Worm (Caenorhabditis elegans) whole organism, L2 larva: Measurements from ENCODE around the gene D2096.10.

Experiments
- C34F6.9 ChIP-seq: fragments of 150-350 bp; optimal IDR thresholded peaks from 2 replicates; lab custom pipeline; 2014; ENCODE audit warnings: missing biosample characterization, missing genetic modification characterization
- R02D3.7 ChIP-seq: fragments of 150-350 bp; optimal IDR thresholded peaks from 2 replicates; lab custom pipeline; 2014; ENCODE audit warnings: missing biosample characterization, missing genetic modification characterization
- Y55F3AM.14 ChIP-seq: fragments of 200-800 bp; sonication (Bioruptor generic); optimal IDR thresholded peaks from 2 replicates; lab custom pipeline; 2018; ENCODE audit warnings: mild to moderate bottlenecking, missing genetic modification characterization, missing compliant biosample characterization
- ZK546.5 ChIP-seq: sonication (generic microtip); optimal IDR thresholded peaks from 2 replicates; lab custom pipeline; 2017; ENCODE audit warnings: missing biosample characterization, missing genetic modification characterization
- alr-1 ChIP-seq: fragments of 150-350 bp; optimal IDR thresholded peaks from 2 replicates; lab custom pipeline; 2014; ENCODE audit warnings: missing biosample characterization, missing genetic modification characterization
- aly-2 ChIP-seq: fragments of 150-350 bp; optimal IDR thresholded peaks from 2 replicates; lab custom pipeline; 2014; ENCODE audit warnings: missing biosample characterization, missing genetic modification characterization
- ama-1 ChIP-seq: fragments of 150-350 bp; optimal IDR thresholded peaks from 2 replicates; lab custom pipeline; 2018; ENCODE audit warnings: inconsistent platforms
- blmp-1 ChIP-seq: sonication (generic microtip); optimal IDR thresholded peaks from 2 replicates; lab custom pipeline; 2017; ENCODE audit warnings: missing genetic modification characterization, mild to moderate bottlenecking, missing compliant biosample characterization, antibody characterized with exemption, moderate library complexity; ENCODE audit not compliant: insufficient read depth
- ceh-82 ChIP-seq: fragments of 150-350 bp; optimal IDR thresholded peaks from 2 replicates; lab custom pipeline; 2014; ENCODE audit warnings: missing biosample characterization, missing genetic modification characterization
- crh-2 ChIP-seq: sonication (generic microtip); optimal IDR thresholded peaks from 2 replicates; lab custom pipeline; 2017; ENCODE audit warnings: missing biosample characterization, missing genetic modification characterization
- egl-27 ChIP-seq: sonication (generic microtip); optimal IDR thresholded peaks from 3 replicates; lab custom pipeline; 2017; ENCODE audit warnings: missing biosample characterization, missing genetic modification reagents, missing genetic modification characterization
- elt-1 ChIP-seq: fragments of 150-350 bp; optimal IDR thresholded peaks from 2 replicates; lab custom pipeline; 2014; ENCODE audit warnings: missing biosample characterization, missing genetic modification characterization
- elt-3 ChIP-seq: sonication (generic microtip); optimal IDR thresholded peaks from 2 replicates; lab custom pipeline; 2017; ENCODE audit warnings: missing biosample characterization, missing genetic modification characterization
- fos-1 ChIP-seq: fragments of 150-350 bp; optimal IDR thresholded peaks from 2 replicates; lab custom pipeline; 2014; ENCODE audit warnings: missing biosample characterization, missing genetic modification characterization
- lin-11 ChIP-seq: fragments of 150-350 bp; sonication (generic microtip); optimal IDR thresholded peaks from 2 replicates; lab custom pipeline; 2014; ENCODE audit warnings: missing biosample characterization, missing genetic modification characterization, inconsistent platforms, mixed read lengths
- lin-13 ChIP-seq: fragments of 150-350 bp; optimal IDR thresholded peaks from 2 replicates; lab custom pipeline; 2014; ENCODE audit warnings: missing biosample characterization, missing genetic modification reagents, missing genetic modification characterization
- lin-39 ChIP-seq: fragments of 150-350 bp; optimal IDR thresholded peaks from 2 replicates; lab custom pipeline; 2014; ENCODE audit warnings: missing biosample characterization, missing genetic modification reagents, missing genetic modification characterization
- lsy-2 ChIP-seq, 2 experiments: fragments of 150-350 bp in 1 of 2; sonication (generic microtip) in 1 of 2; optimal IDR thresholded peaks; 2 replicates each; lab custom pipeline; 2014 to 2017; ENCODE audit warnings: missing biosample characterization in 2 of 2, missing genetic modification characterization in 2 of 2
- mab-5 ChIP-seq: fragments of 150-350 bp; optimal IDR thresholded peaks from 2 replicates; lab custom pipeline; 2014; ENCODE audit warnings: missing biosample characterization, missing genetic modification characterization
- mdl-1 ChIP-seq, 2 experiments: fragments of 150-350 bp in 1 of 2; sonication (generic microtip) in 1 of 2; optimal IDR thresholded peaks; 2 replicates each; lab custom pipeline; 2017; ENCODE audit warnings: missing biosample characterization in 2 of 2, missing genetic modification characterization in 2 of 2
- nhr-10 ChIP-seq: sonication (generic microtip); optimal IDR thresholded peaks from 2 replicates; lab custom pipeline; 2017; ENCODE audit warnings: missing biosample characterization, missing genetic modification characterization
- nhr-21 ChIP-seq: fragments of 150-350 bp; optimal IDR thresholded peaks from 2 replicates; lab custom pipeline; 2014; ENCODE audit warnings: missing biosample characterization, missing genetic modification characterization
- nhr-237 ChIP-seq: fragments of 150-350 bp; optimal IDR thresholded peaks from 2 replicates; lab custom pipeline; 2014; ENCODE audit warnings: missing biosample characterization, missing genetic modification characterization
- nhr-25 ChIP-seq: fragments of 150-350 bp; sonication (generic microtip); optimal IDR thresholded peaks from 3 replicates; lab custom pipeline; 2014; ENCODE audit warnings: missing biosample characterization, missing genetic modification characterization
- nhr-6 ChIP-seq: fragments of 150-350 bp; optimal IDR thresholded peaks from 2 replicates; lab custom pipeline; 2014; ENCODE audit warnings: missing biosample characterization, missing genetic modification characterization
- nhr-77 ChIP-seq: fragments of 150-350 bp; optimal IDR thresholded peaks from 2 replicates; lab custom pipeline; 2014; ENCODE audit warnings: missing biosample characterization, missing genetic modification characterization
- peb-1 ChIP-seq: fragments of 150-350 bp; optimal IDR thresholded peaks from 2 replicates; lab custom pipeline; 2014; ENCODE audit warnings: missing biosample characterization, missing genetic modification characterization
- sem-4 ChIP-seq: fragments of 150-350 bp; optimal IDR thresholded peaks from 2 replicates; lab custom pipeline; 2014; ENCODE audit warnings: missing biosample characterization, missing genetic modification reagents, missing genetic modification characterization
- skn-1 ChIP-seq: sonication (generic microtip); optimal IDR thresholded peaks from 2 replicates; lab custom pipeline; 2017; ENCODE audit warnings: missing biosample characterization, missing genetic modification characterization
- sma-3 ChIP-seq: sonication (generic microtip); optimal IDR thresholded peaks from 2 replicates; lab custom pipeline; 2016; ENCODE audit warnings: missing genetic modification reagents, missing genetic modification characterization, missing compliant biosample characterization
- sma-9 ChIP-seq, 2 experiments: fragments of 150-350 bp in 1 of 2; sonication (generic microtip) in 1 of 2; optimal IDR thresholded peaks; 2 replicates each; lab custom pipeline; 2014 to 2016; ENCODE audit warnings: missing genetic modification characterization in 2 of 2, mild to moderate bottlenecking in 1 of 2, missing biosample characterization in 1 of 2, missing compliant biosample characterization in 1 of 2, missing genetic modification reagents in 1 of 2, moderate library complexity in 1 of 2
- unc-55 ChIP-seq: fragments of 150-350 bp; sonication (generic microtip); optimal IDR thresholded peaks from 3 replicates; lab custom pipeline; 2014; ENCODE audit warnings: missing biosample characterization, missing genetic modification reagents, missing genetic modification characterization
- unc-62 ChIP-seq: fragments of 150-350 bp; optimal IDR thresholded peaks from 2 replicates; lab custom pipeline; 2014; ENCODE audit warnings: missing biosample characterization, missing genetic modification reagents, missing genetic modification characterization
- ztf-1 ChIP-seq: fragments of 200-800 bp; sonication (Bioruptor generic); conservative IDR thresholded peaks from 2 replicates; pipeline ENCODE4 v1.3.6; 2022; ENCODE audit warnings: missing genetic modification characterization, missing compliant biosample characterization
- ztf-11 ChIP-seq: sonication (generic microtip); optimal IDR thresholded peaks from 2 replicates; lab custom pipeline; 2017; ENCODE audit warnings: missing biosample characterization, missing genetic modification characterization

D2096.10 gene

ce11 chrIV:8426537-8426936 is 37.5 kb upstream of the D2096.10 start, which contains the start of the genes T26A8.3 and tmem-231:
Gene T26A8.3, minus strand, starts transcription at chrIV:8426637.
Gene tmem-231, plus strand, starts transcription at chrIV:8426785.
- TF ChIP-seq elt-3 (tag; lab: Kevin White, UChicago) (no peak), sma-9 (GFP tag; optimal IDR thresholded peaks at IDR 0.05; lab: Kevin White, UChicago) (no peak), sma-9 (tag; optimal IDR thresholded peaks at IDR 0.05; lab: Kevin White, UChicago) (no peak), nhr-21 (no peak), ztf-11 (tag; lab: Kevin White, UChicago) (no peak), unc-62 (GFP tag; lab: Kevin White, UChicago) (no peak), nhr-10 (tag; lab: Kevin White, UChicago) (no peak), blmp-1 (tag; lab: Kevin White, UChicago) (no peak), ceh-82 (no peak), lin-13 (GFP tag; lab: Kevin White, UChicago) (no peak), nhr-237 (tag; lab: Kevin White, UChicago) (no peak), sem-4 (no peak), fos-1 (tag; lab: Kevin White, UChicago) (no peak), aly-2 (tag; lab: Kevin White, UChicago) (no peak), mab-5 (no peak), R02D3.7 (no peak), unc-55 (GFP tag; lab: Kevin White, UChicago) (no peak), Y55F3AM.14 (GFP tag; lab: Kevin White, UChicago) (no peak), elt-1 (tag; lab: Kevin White, UChicago) (no peak), crh-2 (tag; lab: Kevin White, UChicago) (no peak)

ce11 chrIV:8420961-8421360 is 31.9 kb upstream of the D2096.10 start, which contains the start of gene M116.5:
Gene M116.5, minus strand, starts transcription at chrIV:8421061.
- no peak for TF ChIP-seq lin-39 (tag; lab: Kevin White, UChicago)
- no peak for TF ChIP-seq nhr-77
- no peak for TF ChIP-seq nhr-6
- TF ChIP-seq elt-1 (tag; lab: Kevin White, UChicago) = no peak
- no peak for TF ChIP-seq skn-1
- TF ChIP-seq lin-11 = no peak
- TF ChIP-seq fos-1 (tag; lab: Kevin White, UChicago) = no peak
- TF ChIP-seq C34F6.9 (tag; lab: Kevin White, UChicago) = no peak
- no peak for TF ChIP-seq lin-13 (GFP tag; lab: Kevin White, UChicago)
- TF ChIP-seq mab-5 = no peak
- TF ChIP-seq elt-3 (tag; lab: Kevin White, UChicago) = no peak
- no peak for TF ChIP-seq ztf-1
- TF ChIP-seq aly-2 (tag; lab: Kevin White, UChicago) = no peak
- TF ChIP-seq Y55F3AM.14 (GFP tag; lab: Kevin White, UChicago) = no peak
- no peak for TF ChIP-seq R02D3.7
- no peak for TF ChIP-seq mdl-1 (tag; optimal IDR thresholded peaks at IDR 0.05; lab: Kevin White, UChicago)

DNA sequence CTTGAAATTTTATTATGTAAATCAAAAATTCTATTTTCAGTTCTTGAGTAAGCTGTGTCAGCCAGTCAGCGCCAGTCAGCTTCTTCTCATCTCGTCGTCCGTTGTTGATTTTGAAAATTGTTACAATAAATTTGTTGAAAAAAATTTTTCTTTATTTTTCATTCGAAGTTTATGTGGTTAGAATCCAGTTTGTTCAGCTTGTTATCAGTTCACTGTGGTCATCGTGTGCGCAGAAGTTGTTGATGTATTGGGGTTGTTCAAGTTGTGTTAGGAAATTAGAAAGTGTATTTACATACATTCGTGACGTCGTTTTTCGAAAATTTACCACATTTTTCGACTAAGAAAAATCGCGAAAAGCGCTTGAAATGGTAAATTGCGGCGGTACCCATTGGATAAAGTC is 8.8 kb upstream of the D2096.10 start:
- TF ChIP-seq R02D3.7 (no peak), C34F6.9 (tag; lab: Kevin White, UChicago) (no peak), lsy-2 (tag; optimal IDR thresholded peaks at IDR 0.05; lab: Kevin White, UChicago) (no peak), mdl-1 (tag; optimal IDR thresholded peaks at IDR 0.05; lab: Kevin White, UChicago) (no peak), fos-1 (tag; lab: Kevin White, UChicago) (no peak), unc-62 (GFP tag; lab: Kevin White, UChicago) (no peak), sma-3 (GFP tag; lab: Kevin White, UChicago) (no peak), ama-1 (lab: Kevin White, UChicago) (no peak), mab-5 (no peak), nhr-25 (tag; lab: Kevin White, UChicago) (no peak), nhr-10 (tag; lab: Kevin White, UChicago) (no peak), alr-1 (no peak), nhr-6 (no peak), peb-1 (tag; lab: Kevin White, UChicago) (no peak), ztf-11 (tag; lab: Kevin White, UChicago) (no peak), elt-3 (tag; lab: Kevin White, UChicago) (no peak), skn-1 (no peak), ZK546.5 (no peak)

ce11 chrIV:8396348-8396747 is 7.3 kb upstream of the D2096.10 start, which contains the start of gene timm-17B.2:
Gene timm-17B.2, plus strand, starts transcription at chrIV:8396648.
- TF ChIP-seq ZK546.5 = no peak
- no peak for TF ChIP-seq lin-39 (tag; lab: Kevin White, UChicago)
- TF ChIP-seq nhr-237 (tag; lab: Kevin White, UChicago) = no peak
- TF ChIP-seq sma-9 (GFP tag; optimal IDR thresholded peaks at IDR 0.05; lab: Kevin White, UChicago) = no peak
- TF ChIP-seq sma-9 (tag; optimal IDR thresholded peaks at IDR 0.05; lab: Kevin White, UChicago) = no peak
- no peak for TF ChIP-seq egl-27
